Worm (Caenorhabditis elegans) whole organism, L4 larva: ENCODE measurements around the gene dsl-7.
A peak's percentile ranks its signal among the peaks of the same experiment; 100 is the strongest.

Experiments used
- D1046.2 ChIP-seq: fragments of 200-800 bp; sonication (Bioruptor generic); IDR thresholded peaks from 2 replicates; pipeline ENCODE4 v1.3.6; 2022; ENCODE audit warnings: missing genetic modification characterization, missing compliant biosample characterization
- F49E8.2 ChIP-seq: sonication (generic microtip); optimal IDR thresholded peaks from 2 replicates; lab custom pipeline; 2016; ENCODE audit warnings: missing compliant biosample characterization, mild to moderate bottlenecking, missing genetic modification characterization, borderline replicate concordance
- R02D3.7 ChIP-seq: fragments of 150-350 bp; sonication (generic microtip); optimal IDR thresholded peaks from 3 replicates; lab custom pipeline; 2014; ENCODE audit warnings: missing biosample characterization, missing genetic modification characterization
- attf-4 ChIP-seq: sonication (generic microtip); optimal IDR thresholded peaks from 3 replicates; lab custom pipeline; 2017; ENCODE audit warnings: missing biosample characterization, missing genetic modification characterization
- ctbp-1 ChIP-seq: fragments of 200-800 bp; sonication (Bioruptor generic); IDR thresholded peaks from 2 replicates; pipeline ENCODE4 v1.3.6; 2022; ENCODE audit warnings: missing genetic modification reagents, missing genetic modification characterization, missing compliant biosample characterization
- daf-19 ChIP-seq: fragments of 200-800 bp; sonication (Bioruptor generic); conservative IDR thresholded peaks from 2 replicates; pipeline ENCODE4 v1.3.6; 2022; ENCODE audit warnings: missing genetic modification characterization, missing compliant biosample characterization
- dve-1 ChIP-seq: sonication (generic microtip); optimal IDR thresholded peaks from 2 replicates; lab custom pipeline; 2017; ENCODE audit warnings: antibody characterized with exemption, mild to moderate bottlenecking, missing genetic modification characterization, missing compliant biosample characterization; ENCODE audit not compliant: insufficient read depth
- egl-27 ChIP-seq: sonication (generic microtip); optimal IDR thresholded peaks from 3 replicates; lab custom pipeline; 2017; ENCODE audit warnings: missing biosample characterization, missing genetic modification reagents, missing genetic modification characterization
- fos-1 ChIP-seq: fragments of 150-350 bp; optimal IDR thresholded peaks from 2 replicates; lab custom pipeline; 2014; ENCODE audit warnings: missing biosample characterization, missing genetic modification characterization
- hlh-11 ChIP-seq: fragments of 200-800 bp; sonication (Bioruptor generic); optimal IDR thresholded peaks from 2 replicates; lab custom pipeline; 2018; ENCODE audit warnings: mild to moderate bottlenecking, missing genetic modification characterization, missing compliant biosample characterization
- lin-15B ChIP-seq: fragments of 150-350 bp; sonication (generic microtip); optimal IDR thresholded peaks from 3 replicates; lab custom pipeline; 2014; ENCODE audit warnings: missing biosample characterization, missing genetic modification characterization
- lin-38 ChIP-seq: fragments of 200-800 bp; sonication (Bioruptor generic); IDR thresholded peaks from 2 replicates; pipeline ENCODE4 v1.3.6; 2022; ENCODE audit warnings: missing genetic modification reagents, missing genetic modification characterization, missing compliant biosample characterization
- lin-39 ChIP-seq: fragments of 150-350 bp; optimal IDR thresholded peaks from 2 replicates; lab custom pipeline; 2014; ENCODE audit warnings: missing biosample characterization, missing genetic modification reagents, missing genetic modification characterization
- madf-9 ChIP-seq: fragments of 200-800 bp; sonication (Bioruptor generic); conservative IDR thresholded peaks from 2 replicates; pipeline ENCODE4 v1.3.6; 2022; ENCODE audit warnings: missing genetic modification reagents, missing genetic modification characterization, missing compliant biosample characterization
- nhr-102 ChIP-seq: sonication (generic microtip); optimal IDR thresholded peaks from 2 replicates; lab custom pipeline; 2016; ENCODE audit warnings: mild to moderate bottlenecking, missing genetic modification characterization, moderate library complexity, missing compliant biosample characterization
- nhr-28 ChIP-seq: fragments of 150-350 bp; optimal IDR thresholded peaks from 2 replicates; lab custom pipeline; 2014; ENCODE audit warnings: missing biosample characterization, missing genetic modification characterization
- nhr-42 ChIP-seq: fragments of 200-800 bp; sonication (Bioruptor generic); IDR thresholded peaks from 2 replicates; pipeline ENCODE4 v1.3.6; 2022; ENCODE audit warnings: missing genetic modification characterization, missing compliant biosample characterization
- nhr-48 ChIP-seq: sonication (generic microtip); optimal IDR thresholded peaks from 2 replicates; lab custom pipeline; 2016; ENCODE audit warnings: mild to moderate bottlenecking, missing genetic modification characterization, missing compliant biosample characterization
- nhr-6 ChIP-seq: fragments of 150-350 bp; optimal IDR thresholded peaks from 2 replicates; lab custom pipeline; 2014; ENCODE audit warnings: missing biosample characterization, missing genetic modification characterization
- pqm-1 ChIP-seq: sonication (generic microtip); optimal IDR thresholded peaks from 2 replicates; lab custom pipeline; 2017; ENCODE audit warnings: missing biosample characterization, missing genetic modification characterization
- snpc-4 ChIP-seq: fragments of 150-350 bp; optimal IDR thresholded peaks from 2 replicates; lab custom pipeline; 2014; ENCODE audit warnings: missing biosample characterization, missing genetic modification characterization
- unc-130 ChIP-seq: sonication (generic microtip); optimal IDR thresholded peaks from 2 replicates; lab custom pipeline; 2016; ENCODE audit warnings: missing genetic modification reagents, missing genetic modification characterization, missing compliant biosample characterization
- unc-62 ChIP-seq, 3 experiments: fragments of 150-350 bp in 1 of 3; sonication (generic microtip); optimal IDR thresholded peaks in 2 of 3; peaks in 1 of 3; 1 replicate in 1 of 3; 2 replicates in 2 of 3; lab custom pipeline; 2014 to 2017; ENCODE audit warnings: missing biosample characterization in 3 of 3, missing genetic modification characterization in 3 of 3, missing genetic modification reagents in 3 of 3, missing genotype in 1 of 3

dsl-7 gene

DNA sequence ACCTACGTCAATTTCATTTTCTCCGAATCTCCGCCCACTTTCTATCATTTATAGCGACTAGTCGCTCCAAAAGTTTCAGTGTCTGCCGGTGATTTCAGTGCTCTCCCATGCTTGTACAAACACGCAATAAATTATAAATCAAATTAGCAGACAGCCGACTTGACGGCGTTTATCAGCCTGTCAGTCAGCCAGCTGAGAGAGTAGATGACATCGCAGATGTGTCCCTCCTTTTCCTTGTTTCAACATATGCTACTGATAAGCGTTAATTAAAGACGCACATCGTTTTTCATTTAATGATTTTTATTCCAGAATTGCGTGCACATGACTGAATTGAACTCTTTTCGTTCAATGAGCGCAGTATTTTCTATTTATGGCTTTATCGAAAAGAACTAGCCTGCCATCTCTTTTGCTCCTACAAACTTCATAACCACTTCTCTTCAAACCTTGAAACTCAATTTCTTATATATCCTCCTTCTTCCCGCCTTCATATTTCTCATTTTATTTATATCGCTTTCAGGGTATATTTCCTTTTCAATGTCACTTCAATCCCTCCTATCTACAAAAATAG, 50.3 kb downstream of the dsl-7 start, which contains the start of gene lap-2 (continued):
- no peak for TF ChIP-seq ctbp-1
- peak; percentile 75 for TF ChIP-seq nhr-102
- TF ChIP-seq attf-4: no peak
- TF ChIP-seq R02D3.7 (tag; lab: Kevin White, UChicago): no peak
- TF ChIP-seq nhr-42: no peak
- no peak for TF ChIP-seq egl-27 (tag; lab: Kevin White, UChicago)
- TF ChIP-seq lin-15B (tag; lab: Kevin White, UChicago): no peak
- TF ChIP-seq daf-19 (GFP tag; lab: Robert Waterston, UW): no peak
- peak in 1 of 2 experiments; percentile 32 for TF ChIP-seq unc-62 (GFP tag; optimal IDR thresholded peaks at IDR 0.05 in 1 of 2; lab: Kevin White, UChicago)
- no peak for TF ChIP-seq unc-62 (tag; optimal IDR thresholded peaks at IDR 0.05; lab: Kevin White, UChicago)
- TF ChIP-seq F49E8.2 (tag; lab: Kevin White, UChicago): no peak
- no peak for TF ChIP-seq fos-1 (tag; lab: Kevin White, UChicago)
- TF ChIP-seq nhr-48 (tag; lab: Kevin White, UChicago): peak; percentile 65
- peak; percentile 23 for TF ChIP-seq nhr-6
- TF ChIP-seq unc-130 (GFP tag; lab: Kevin White, UChicago): no peak
- no peak for TF ChIP-seq madf-9 (GFP tag; lab: Robert Waterston, UW)
- no peak for TF ChIP-seq lin-39
- no peak for TF ChIP-seq snpc-4 (tag; lab: Kevin White, UChicago)

DNA sequence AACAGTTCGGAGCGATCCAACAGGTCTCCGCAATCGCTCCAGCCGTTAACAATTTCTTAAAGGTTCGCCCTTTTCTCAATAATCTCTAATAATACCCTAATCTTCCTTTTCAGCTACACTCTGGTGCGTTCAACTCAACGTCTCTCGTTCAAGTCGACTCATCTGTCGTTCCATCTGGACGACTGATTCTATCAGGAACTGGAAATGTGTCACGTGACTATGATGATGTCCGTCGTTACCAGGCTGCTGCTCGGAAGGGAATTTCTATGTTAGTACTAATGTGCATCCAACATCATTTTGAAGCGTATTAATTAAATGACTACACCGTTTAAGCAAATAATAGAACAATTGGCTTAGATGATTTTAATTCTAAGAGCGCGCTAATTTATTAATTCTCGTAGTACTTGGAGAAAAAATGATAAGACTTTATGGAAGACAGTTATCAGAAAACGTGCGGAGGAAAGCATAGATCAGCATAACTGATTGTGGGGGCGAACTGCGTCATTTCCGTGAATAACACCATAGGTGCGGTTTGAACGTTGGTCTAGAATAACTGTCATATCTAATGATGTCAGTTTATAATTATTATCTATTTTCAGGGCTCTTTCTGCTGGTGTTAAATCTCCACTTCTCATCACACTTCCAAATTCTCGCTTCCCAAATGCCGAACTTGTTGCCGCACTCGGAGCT, 51.0 kb downstream of the dsl-7 start:
- TF ChIP-seq D1046.2 (GFP tag; lab: Robert Waterston, UW) (0 out of 2 replicates have a peak, but pooled peaks have one; percentile 13), dve-1 (tag; lab: Kevin White, UChicago) (peak; percentile 26), lin-15B (tag; lab: Kevin White, UChicago) (no peak), lin-38 (peak; percentile 25; the same call in 1 of the 2 replicates), hlh-11 (tag; lab: Kevin White, UChicago) (peak; percentile 4), nhr-28 (tag; lab: Kevin White, UChicago) (peak; percentile 50), madf-9 (GFP tag; lab: Robert Waterston, UW) (no peak), pqm-1 (tag; lab: Kevin White, UChicago) (peak; percentile 17)
